Worm (Caenorhabditis elegans): Measurements from ENCODE around the gene Y43F8B.10.

DNA sequence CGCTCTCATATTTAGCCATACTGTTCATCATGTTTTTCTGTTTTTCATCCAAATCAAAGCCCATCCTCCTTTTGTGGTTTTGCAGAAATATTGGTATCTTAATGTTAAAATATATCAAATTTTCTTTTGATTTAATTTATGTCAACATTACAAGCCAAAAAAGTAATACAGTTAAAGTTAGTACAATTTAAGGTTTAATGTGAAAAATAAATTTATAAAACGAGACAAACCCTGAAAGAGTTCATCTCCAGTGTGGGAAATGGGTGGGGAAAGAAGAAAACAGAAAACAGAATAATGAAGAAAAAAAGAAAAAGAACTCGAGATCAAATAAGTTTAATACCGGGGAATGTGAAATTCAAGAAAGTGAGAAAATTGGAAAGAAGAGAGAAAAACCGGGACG lies 25.5 kb upstream of the Y43F8B.10 start, which contains the start of gene M04C3.2:
- TF ChIP-seq cog-1 (tag; optimal IDR thresholded peaks at IDR 0.05) (no peak), klf-2 (GFP tag; conservative IDR thresholded peaks at IDR 0.05) (no peak), ztf-23 (GFP tag; IDR thresholded peaks at IDR 0.05) (no peak), flt-1 (GFP tag; IDR thresholded peaks at IDR 0.05) (no peak), ztf-29 (GFP tag; IDR thresholded peaks at IDR 0.05) (no peak), med-1 (GFP tag; optimal IDR thresholded peaks at IDR 0.05; ENCODE audit: insufficient read depth) (no peak), tab-1 (GFP tag; IDR thresholded peaks at IDR 0.05) (no peak), T22C8.4 (GFP tag; IDR thresholded peaks at IDR 0.05) (no peak), ref-1 (GFP tag; conservative IDR thresholded peaks at IDR 0.05) (no peak)

Data from whole organism, midembryonic.